Worm (Caenorhabditis elegans): ENCODE results near the gene C24H12.8.

The C24H12.8 gene

ce11 chrII:374950-375349 is 48.0 kb downstream of the C24H12.8 start, which contains the start of gene C03H5.4:
C03H5.4 (plus strand) TSS chrII:375250.
- TF ChIP-seq C34F6.9 (tag; optimal IDR thresholded peaks at IDR 0.05) (no peak), nhr-10 (tag; optimal IDR thresholded peaks at IDR 0.05) (no peak), unc-39 (tag; optimal IDR thresholded peaks at IDR 0.05) (no peak), nhr-129 (tag; optimal IDR thresholded peaks at IDR 0.05) (no peak), ama-1 (optimal IDR thresholded peaks at IDR 0.05) (no peak), sem-4 (tag; optimal IDR thresholded peaks at IDR 0.05) (no peak)

ce11 chrII:372235-372634 is 50.8 kb downstream of the C24H12.8 start:
- TF ChIP-seq lsy-2 (tag; optimal IDR thresholded peaks at IDR 0.05) (no peak), egl-27 (tag; optimal IDR thresholded peaks at IDR 0.05) (no peak), unc-62 (GFP tag; optimal IDR thresholded peaks at IDR 0.05) (no peak), sma-3 (GFP tag; optimal IDR thresholded peaks at IDR 0.05) (no peak), blmp-1 (tag; optimal IDR thresholded peaks at IDR 0.05; ENCODE audit: insufficient read depth) (no peak), lin-39 (tag; optimal IDR thresholded peaks at IDR 0.05) (no peak), mdl-1 (tag; optimal IDR thresholded peaks at IDR 0.05) (no peak), lin-11 (tag; optimal IDR thresholded peaks at IDR 0.05) (no peak), ceh-16 (tag; optimal IDR thresholded peaks at IDR 0.05) (no peak), nhr-6 (tag; optimal IDR thresholded peaks at IDR 0.05) (no peak), Y55F3AM.14 (GFP tag; optimal IDR thresholded peaks at IDR 0.05) (no peak), nhr-23 (tag; optimal IDR thresholded peaks at IDR 0.05) (no peak), skn-1 (tag; optimal IDR thresholded peaks at IDR 0.05) (no peak), sem-4 (tag; optimal IDR thresholded peaks at IDR 0.05) (no peak)

DNA sequence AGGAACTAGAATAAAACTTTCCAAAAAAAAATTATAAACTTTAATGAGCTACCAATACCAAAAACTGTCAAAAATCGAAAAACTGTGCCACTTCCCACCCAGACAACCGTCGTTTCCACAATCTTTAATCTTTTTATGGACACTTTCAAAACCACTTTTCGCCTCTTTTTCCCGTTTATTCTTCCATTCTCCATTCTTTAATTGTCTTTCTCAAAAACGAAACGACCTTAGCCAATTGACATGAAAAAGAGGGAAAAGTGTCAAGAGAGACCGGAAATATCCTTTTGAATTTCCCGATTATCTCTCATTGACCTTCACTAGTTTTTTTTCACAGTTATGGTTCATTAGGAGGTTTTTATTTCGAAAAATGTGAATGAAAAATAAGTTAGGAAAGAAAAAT is 51.4 kb downstream of the C24H12.8 start:
- TF ChIP-seq lin-39 (tag; optimal IDR thresholded peaks at IDR 0.05) (no peak), alr-1 (tag; optimal IDR thresholded peaks at IDR 0.05) (no peak), nhr-23 (tag; optimal IDR thresholded peaks at IDR 0.05) (no peak), snpc-4 (tag; optimal IDR thresholded peaks at IDR 0.05) (no peak), ztf-11 (tag; optimal IDR thresholded peaks at IDR 0.05) (no peak), sma-3 (GFP tag; optimal IDR thresholded peaks at IDR 0.05) (no peak), nhr-10 (tag; optimal IDR thresholded peaks at IDR 0.05) (no peak), skn-1 (tag; optimal IDR thresholded peaks at IDR 0.05) (no peak), ceh-82 (tag; optimal IDR thresholded peaks at IDR 0.05) (no peak)

DNA sequence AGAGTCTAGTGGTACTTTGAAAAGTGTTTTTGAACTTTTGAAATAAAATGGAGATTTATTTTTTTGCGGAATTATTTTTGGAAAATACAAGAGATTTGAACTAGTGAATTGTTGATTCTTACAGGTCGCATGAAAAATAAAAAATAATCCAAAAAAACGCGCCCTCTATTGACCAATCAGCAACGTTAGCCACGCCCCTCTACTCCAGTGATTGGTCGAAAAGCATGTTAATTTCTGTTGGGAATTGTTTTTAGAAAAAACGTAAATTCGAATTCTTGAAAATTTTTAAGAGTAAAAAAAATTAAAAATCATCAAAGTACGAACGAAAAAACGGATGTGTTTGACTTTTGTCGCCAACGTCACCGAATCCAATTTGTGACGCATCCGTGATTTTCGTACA is 52.6 kb downstream of the C24H12.8 start:
- TF ChIP-seq skn-1 (tag; optimal IDR thresholded peaks at IDR 0.05) (no peak), ztf-4 (tag; optimal IDR thresholded peaks at IDR 0.05) (no peak), lin-11 (tag; optimal IDR thresholded peaks at IDR 0.05) (no peak), aly-2 (tag; optimal IDR thresholded peaks at IDR 0.05) (no peak), nhr-6 (tag; optimal IDR thresholded peaks at IDR 0.05) (no peak), ZK546.5 (tag; optimal IDR thresholded peaks at IDR 0.05) (no peak), ceh-82 (tag; optimal IDR thresholded peaks at IDR 0.05) (no peak), mbf-1 (tag; optimal IDR thresholded peaks at IDR 0.05) (no peak), unc-55 (GFP tag; optimal IDR thresholded peaks at IDR 0.05) (no peak), mdl-1 (tag; optimal IDR thresholded peaks at IDR 0.05) (no peak), nhr-129 (tag; optimal IDR thresholded peaks at IDR 0.05) (no peak), nhr-23 (tag; optimal IDR thresholded peaks at IDR 0.05) (no peak)

Measured in whole organism, L2 larva.